Fruit fly (Drosophila melanogaster): ENCODE results near the gene CG34300.

DNA sequence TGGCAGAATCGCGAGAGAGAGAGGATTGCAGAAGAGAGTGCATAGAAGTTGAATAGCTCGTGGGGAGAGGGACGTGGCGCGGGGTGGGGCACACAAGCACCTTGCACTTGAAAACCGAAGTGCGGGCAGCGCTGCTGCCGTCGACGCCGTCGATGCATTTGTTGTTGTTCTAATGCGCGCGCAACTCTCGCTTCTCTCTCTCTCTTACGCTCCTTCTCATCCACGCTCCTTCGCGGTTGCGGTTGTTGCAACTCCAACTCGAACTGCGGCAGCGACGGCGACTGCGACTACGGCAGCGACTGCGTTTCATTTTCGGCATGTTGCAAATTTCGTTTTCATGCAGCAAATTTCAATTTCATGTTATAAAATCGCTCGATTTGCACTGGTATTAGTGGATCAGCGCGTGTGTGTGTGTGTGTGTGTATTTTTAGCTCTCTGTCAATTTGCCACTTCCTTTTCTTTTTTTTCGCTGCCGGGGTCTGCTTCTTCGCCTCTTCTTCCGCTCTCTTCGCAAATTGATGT lies 33.5 kb downstream of the CG34300 start:
- no peak for TF ChIP-seq usp (GFP tag; optimal IDR thresholded peaks at IDR 0.05)
- no peak for TF ChIP-seq EcR (GFP tag; optimal IDR thresholded peaks at IDR 0.05)
- TF ChIP-seq psq (optimal IDR thresholded peaks at IDR 0.05), result no peak
